Worm (Caenorhabditis elegans): ENCODE results near the gene ccdc-55.
A peak's percentile ranks its signal among the peaks of the same experiment; 100 is the strongest.

Gene ccdc-55

ce11 chrIII:4176109-4176596 is 7.6 kb upstream of the ccdc-55 start, which contains the start of the genes hrde-1 and C16C10.13:
Gene hrde-1 (minus strand): TSS chrIII:4176159.
Gene C16C10.13 (plus strand): TSS chrIII:4176440.
- TF ChIP-seq F49E8.2 (tag; optimal IDR thresholded peaks at IDR 0.05; ENCODE audit: borderline replicate concordance), result peak; percentile 77
- TF ChIP-seq nhr-42 (GFP tag; IDR thresholded peaks at IDR 0.05), result no peak
- peak; percentile 96 for TF ChIP-seq lin-38 (GFP tag; IDR thresholded peaks at IDR 0.05)
- TF ChIP-seq unc-130 (GFP tag; optimal IDR thresholded peaks at IDR 0.05), result peak; percentile 90

ce11 chrIII:4175489-4175888 is 6.9 kb upstream of the ccdc-55 start:
- TF ChIP-seq F44E2.7 (GFP tag; IDR thresholded peaks at IDR 0.05) (0 out of 2 replicates have a peak, but pooled peaks have one; percentile 12), pqm-1 (tag; optimal IDR thresholded peaks at IDR 0.05) (no peak), nhr-6 (tag; optimal IDR thresholded peaks at IDR 0.05) (no peak), F26F4.8 (GFP tag; conservative IDR thresholded peaks at IDR 0.05) (no peak), unc-39 (tag; optimal IDR thresholded peaks at IDR 0.05) (no peak)

- TF ChIP-seq T26A8.4 (GFP tag; IDR thresholded peaks at IDR 0.05), result no peak
- peak; percentile 83 for TF ChIP-seq F49E8.2 (tag; optimal IDR thresholded peaks at IDR 0.05; ENCODE audit: borderline replicate concordance)
- TF ChIP-seq ZK337.2 (GFP tag; IDR thresholded peaks at IDR 0.05), result no peak
- no peak for TF ChIP-seq lin-29 (GFP tag; IDR thresholded peaks at IDR 0.05)
- TF ChIP-seq pha-4 (GFP tag; IDR thresholded peaks at IDR 0.05), result 0 out of 2 replicates have a peak, but pooled peaks have one; percentile 56
- no peak for TF ChIP-seq pha-4 (tag; optimal IDR thresholded peaks at IDR 0.05)
- TF ChIP-seq zag-1 (tag; optimal IDR thresholded peaks at IDR 0.05), result no peak
- 0 out of 2 replicates have a peak, but pooled peaks have one; percentile 29 for TF ChIP-seq ctbp-1 (GFP tag; IDR thresholded peaks at IDR 0.05)
- no peak for TF ChIP-seq madf-5 (GFP tag; IDR thresholded peaks at IDR 0.05)
- peak; percentile 68 for TF ChIP-seq lin-38 (GFP tag; IDR thresholded peaks at IDR 0.05)
- TF ChIP-seq ceh-62 (tag; optimal IDR thresholded peaks at IDR 0.05), result no peak
- TF ChIP-seq aly-2 (tag; optimal IDR thresholded peaks at IDR 0.05), result peak; percentile 84
- TF ChIP-seq lin-1 (GFP tag; IDR thresholded peaks at IDR 0.05), result peak; percentile 39; the same call in 1 of the 2 replicates
- no peak for TF ChIP-seq ztf-11 (tag; optimal IDR thresholded peaks at IDR 0.05)
- TF ChIP-seq ceh-82 (tag; optimal IDR thresholded peaks at IDR 0.05), result no peak
- TF ChIP-seq daf-19 (GFP tag; conservative IDR thresholded peaks at IDR 0.05), result no peak
- no peak for TF ChIP-seq fos-1 (tag; optimal IDR thresholded peaks at IDR 0.05)
- no peak for TF ChIP-seq unc-62 (GFP tag; optimal IDR thresholded peaks at IDR 0.05 in 1 of 2)
- no peak for TF ChIP-seq unc-62 (tag; optimal IDR thresholded peaks at IDR 0.05)
- no peak for TF ChIP-seq lir-3 (tag; optimal IDR thresholded peaks at IDR 0.05)
- TF ChIP-seq lsy-2 (tag; optimal IDR thresholded peaks at IDR 0.05), result no peak
- TF ChIP-seq daf-16 (GFP tag; optimal IDR thresholded peaks at IDR 0.05), result peak in 1 of 2 experiments; percentile 36
- no peak for TF ChIP-seq daf-16 (tag; optimal IDR thresholded peaks at IDR 0.05)
- TF ChIP-seq egl-27 (tag; optimal IDR thresholded peaks at IDR 0.05), result no peak
- TF ChIP-seq madf-9 (GFP tag; conservative IDR thresholded peaks at IDR 0.05), result no peak
- peak; percentile 45; the same call in 1 of the 2 replicates for TF ChIP-seq arid-1 (GFP tag; conservative IDR thresholded peaks at IDR 0.05)
- TF ChIP-seq fkh-10 (GFP tag; optimal IDR thresholded peaks at IDR 0.05), result no peak
- TF ChIP-seq ZK546.5 (tag; optimal IDR thresholded peaks at IDR 0.05), result no peak
- peak; percentile 30; the same call in 1 of the 2 replicates for TF ChIP-seq egl-43 (GFP tag; IDR thresholded peaks at IDR 0.05)
- no peak for TF ChIP-seq pqm-1 (tag; optimal IDR thresholded peaks at IDR 0.05)
- TF ChIP-seq jun-1 (tag; optimal IDR thresholded peaks at IDR 0.05), result no peak
- no peak for TF ChIP-seq nhr-28 (tag; optimal IDR thresholded peaks at IDR 0.05)
- peak; percentile 18 for TF ChIP-seq Y5F2A.4 (GFP tag; optimal IDR thresholded peaks at IDR 0.05)
- no peak for TF ChIP-seq dmd-6 (GFP tag; IDR thresholded peaks at IDR 0.05)
- peak; percentile 66; the same call in 1 of the 2 replicates for TF ChIP-seq snpc-1.2 (GFP tag; IDR thresholded peaks at IDR 0.05)
- TF ChIP-seq Y48G9A.11 (GFP tag; IDR thresholded peaks at IDR 0.05), result peak; percentile 60
- no peak for TF ChIP-seq mep-1 (tag; optimal IDR thresholded peaks at IDR 0.05)
- TF ChIP-seq snpc-4 (tag; optimal IDR thresholded peaks at IDR 0.05), result no peak
- no peak for TF ChIP-seq vab-7 (GFP tag; IDR thresholded peaks at IDR 0.05)
- TF ChIP-seq lin-13 (GFP tag; optimal IDR thresholded peaks at IDR 0.05), result no peak
- no peak for TF ChIP-seq dpl-1 (GFP tag; optimal IDR thresholded peaks at IDR 0.05)
- TF ChIP-seq Y105C5A.15 (GFP tag; IDR thresholded peaks at IDR 0.05), result 0 out of 2 replicates have a peak, but pooled peaks have one; percentile 63
These were observed 3.6 kb upstream of the ccdc-55 start for ce11 chrIII:4172210-4172609.

All from whole organism, L4 larva.